Fruit fly (Drosophila melanogaster): ENCODE data around the gene CG8188.
A peak's percentile ranks its signal among the peaks of the same experiment; 100 is the strongest.

DNA sequence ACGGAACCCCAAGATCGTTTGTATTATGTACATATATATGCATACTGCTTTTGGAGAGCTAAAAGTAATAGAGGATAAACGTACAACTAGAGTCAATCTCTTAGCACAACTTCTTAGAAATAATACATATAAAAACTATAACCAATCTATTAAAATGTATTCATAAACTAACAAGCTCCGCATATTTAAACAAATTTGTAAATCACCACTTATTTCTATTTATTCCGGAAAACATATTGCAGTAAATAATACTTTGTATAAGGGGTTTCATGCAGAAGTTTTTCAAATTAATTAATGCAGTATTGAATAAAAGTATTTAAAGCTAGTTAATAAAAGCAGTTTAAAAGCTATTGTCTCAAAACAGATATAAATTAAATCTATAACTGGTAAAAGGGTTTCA, 9.6 kb upstream of the CG8188 start:
- no peak for TF ChIP-seq CG31388 (GFP tag; optimal IDR thresholded peaks at IDR 0.05)
- TF ChIP-seq HLH54F (GFP tag; optimal IDR thresholded peaks at IDR 0.05): no peak
- no peak for TF ChIP-seq CG18764 (GFP tag; optimal IDR thresholded peaks at IDR 0.05)
- no peak for TF ChIP-seq CG2116 (GFP tag; optimal IDR thresholded peaks at IDR 0.05)
- no peak for TF ChIP-seq Lpt (GFP tag; optimal IDR thresholded peaks at IDR 0.05)
- TF ChIP-seq row (GFP tag; IDR thresholded peaks at IDR 0.05): 0 out of 3 replicates have a peak, but pooled peaks have one; percentile 16
- TF ChIP-seq Drgx (GFP tag; IDR thresholded peaks at IDR 0.05): no peak
- no peak for TF ChIP-seq tna (GFP tag; IDR thresholded peaks at IDR 0.05; ENCODE audit: partially characterized antibody)
- no peak for TF ChIP-seq Ptx1 (GFP tag; IDR thresholded peaks at IDR 0.05)
- no peak for TF ChIP-seq eyg (GFP tag; optimal IDR thresholded peaks at IDR 0.05)
- TF ChIP-seq cad (GFP tag; optimal IDR thresholded peaks at IDR 0.05): no peak
- no peak for TF ChIP-seq trh (GFP tag; optimal IDR thresholded peaks at IDR 0.05)
- TF ChIP-seq gem (tag; optimal IDR thresholded peaks at IDR 0.05): peak; percentile 55
- TF ChIP-seq NFAT (GFP tag; IDR thresholded peaks at IDR 0.05): no peak
